Fruit fly (Drosophila melanogaster) whole organism, embryonic: ENCODE measurements around the gene Chd64.

ENCODE experiments used
- CG13894 ChIP-seq: fragments of 200-800 bp; sonication (Bioruptor generic); optimal IDR thresholded peaks from 3 replicates; lab custom pipeline; 2018; ENCODE audit warnings: missing biosample characterization, mild to moderate bottlenecking, missing genetic modification characterization, moderate library complexity
- CG14860 ChIP-seq: fragments of 200-800 bp; sonication (Bioruptor generic); IDR thresholded peaks from 3 replicates; pipeline ENCODE4 v1.3.6; 2022; ENCODE audit warnings: missing biosample characterization, missing genetic modification characterization; ENCODE audit not compliant: partially characterized antibody
- CG16779 ChIP-seq: fragments of 200-800 bp; sonication (Bioruptor generic); IDR thresholded peaks from 2 replicates; pipeline ENCODE4 v1.3.6; 2022; ENCODE audit warnings: missing biosample characterization, missing genetic modification characterization
- CG16863 ChIP-seq: fragments of 200-800 bp; sonication (Bioruptor generic); optimal IDR thresholded peaks from 3 replicates; lab custom pipeline; 2016; ENCODE audit warnings: missing biosample characterization, missing genetic modification characterization
- CG17359 ChIP-seq: fragments of 200-800 bp; sonication (Bioruptor generic); optimal IDR thresholded peaks from 3 replicates; lab custom pipeline; 2018; ENCODE audit warnings: missing biosample characterization, mild to moderate bottlenecking, missing genetic modification characterization, moderate library complexity
- CG18011 ChIP-seq: fragments of 200-800 bp; sonication (Bioruptor generic); optimal IDR thresholded peaks from 2 replicates; lab custom pipeline; 2017; ENCODE audit warnings: missing biosample characterization, missing genetic modification characterization, mild to moderate bottlenecking, moderate library complexity, missing genotype
- CG18619 ChIP-seq: fragments of 200-800 bp; sonication (Bioruptor generic); optimal IDR thresholded peaks from 3 replicates; lab custom pipeline; 2017; ENCODE audit warnings: missing biosample characterization, mild to moderate bottlenecking, missing genetic modification characterization
- CG2120 ChIP-seq: fragments of 200-800 bp; sonication (Bioruptor generic); optimal IDR thresholded peaks from 3 replicates; lab custom pipeline; 2016; ENCODE audit warnings: missing biosample characterization, missing genetic modification characterization
- CG2129 ChIP-seq: fragments of 200-800 bp; sonication (Bioruptor generic); IDR thresholded peaks from 2 replicates; pipeline ENCODE4 v1.3.6; 2022; ENCODE audit warnings: missing biosample characterization, missing genetic modification characterization; ENCODE audit not compliant: partially characterized antibody
- CG2199 ChIP-seq: fragments of 200-800 bp; sonication (Bioruptor generic); IDR thresholded peaks from 3 replicates; pipeline ENCODE4 v1.3.6; 2022; ENCODE audit warnings: missing biosample characterization, missing genetic modification characterization
- CG30403 ChIP-seq: fragments of 200-800 bp; sonication (Bioruptor generic); optimal IDR thresholded peaks from 3 replicates; lab custom pipeline; 2016; ENCODE audit warnings: missing biosample characterization, missing genetic modification characterization
- CG34224 ChIP-seq: fragments of 200-800 bp; sonication (Bioruptor generic); IDR thresholded peaks from 3 replicates; pipeline ENCODE4 v1.3.6; 2022; ENCODE audit warnings: missing biosample characterization, missing genetic modification characterization; ENCODE audit not compliant: partially characterized antibody
- CG7786 ChIP-seq: fragments of 200-800 bp; sonication (Bioruptor generic); optimal IDR thresholded peaks from 2 replicates; lab custom pipeline; 2016; ENCODE audit warnings: missing biosample characterization, missing genetic modification characterization
- CG8924 ChIP-seq: fragments of 200-800 bp; optimal IDR thresholded peaks from 3 replicates; lab custom pipeline; 2019; ENCODE audit warnings: missing biosample characterization, mild to moderate bottlenecking, missing genetic modification characterization, moderate library complexity
- CG8944 ChIP-seq: fragments of 200-800 bp; sonication (Bioruptor generic); optimal IDR thresholded peaks from 3 replicates; lab custom pipeline; 2016; ENCODE audit warnings: missing biosample characterization, missing genetic modification characterization
- CoRest ChIP-seq: fragments of 200-800 bp; sonication (Bioruptor generic); optimal IDR thresholded peaks from 3 replicates; lab custom pipeline; 2018; ENCODE audit warnings: missing biosample characterization, mild to moderate bottlenecking, missing genetic modification characterization, moderate library complexity
- Dref ChIP-seq: fragments of 200-800 bp; sonication (Bioruptor generic); IDR thresholded peaks from 2 replicates; pipeline ENCODE4 v1.3.6; 2022; ENCODE audit warnings: missing biosample characterization, missing genetic modification characterization
- Fer1 ChIP-seq: fragments of 200-800 bp; sonication (Bioruptor generic); optimal IDR thresholded peaks from 2 replicates; lab custom pipeline; 2017; ENCODE audit warnings: missing biosample characterization, mild to moderate bottlenecking, missing genetic modification characterization
- Gug ChIP-seq: fragments of 200-800 bp; sonication (Bioruptor generic); IDR thresholded peaks from 4 replicates; pipeline ENCODE4 v1.3.6; 2022; ENCODE audit warnings: missing biosample characterization, missing genetic modification characterization
- H2.0 ChIP-seq: fragments of 200-800 bp; sonication (Bioruptor generic); IDR thresholded peaks from 2 replicates; pipeline ENCODE4 v1.3.6; 2022; ENCODE audit warnings: missing biosample characterization, missing genetic modification characterization
- Hmr ChIP-seq: fragments of 200-800 bp; sonication (Bioruptor generic); optimal IDR thresholded peaks from 3 replicates; lab custom pipeline; 2017; ENCODE audit warnings: mild to moderate bottlenecking, missing biosample characterization, missing genetic modification reagents, missing genetic modification characterization
- Lpt ChIP-seq: fragments of >200 bp; optimal IDR thresholded peaks from 2 replicates; lab custom pipeline; 2018; ENCODE audit warnings: missing biosample characterization, missing genetic modification characterization
- Mad ChIP-seq: fragments of 200-800 bp; sonication (Bioruptor generic); optimal IDR thresholded peaks from 2 replicates; lab custom pipeline; 2016; ENCODE audit warnings: missing biosample characterization, missing genetic modification characterization
- Mes4 ChIP-seq: fragments of 200-800 bp; sonication (Bioruptor generic); optimal IDR thresholded peaks from 2 replicates; lab custom pipeline; 2016; ENCODE audit warnings: missing biosample characterization, missing genetic modification characterization
- Nf-YB ChIP-seq: fragments of 200-800 bp; sonication (Bioruptor generic); optimal IDR thresholded peaks from 3 replicates; lab custom pipeline; 2019; ENCODE audit warnings: missing biosample characterization, mild to moderate bottlenecking, missing genetic modification characterization, moderate library complexity
- Nf-YC ChIP-seq: fragments of 200-800 bp; optimal IDR thresholded peaks from 3 replicates; lab custom pipeline; 2019; ENCODE audit warnings: missing biosample characterization, mild to moderate bottlenecking, missing genetic modification characterization, moderate library complexity
- Opbp ChIP-seq: fragments of 200-800 bp; sonication (Bioruptor generic); IDR thresholded peaks from 3 replicates; pipeline ENCODE4 v1.3.6; 2022; ENCODE audit warnings: missing biosample characterization, missing genetic modification characterization; ENCODE audit not compliant: partially characterized antibody
- Optix ChIP-seq: fragments of 200-800 bp; sonication (Bioruptor generic); IDR thresholded peaks from 3 replicates; pipeline ENCODE4 v1.3.6; 2022; ENCODE audit warnings: missing biosample characterization, missing genetic modification characterization
- Stat92E ChIP-seq, 3 experiments: fragments of >200 bp in 2 of 3; fragments of 200-800 bp in 1 of 3; sonication (Bioruptor generic) in 1 of 3; optimal IDR thresholded peaks; 2 replicates each; lab custom pipeline; 2017 to 2019; ENCODE audit warnings: missing biosample characterization in 3 of 3, missing genetic modification characterization in 3 of 3, mild to moderate bottlenecking in 1 of 3, moderate library complexity in 1 of 3
- ab ChIP-seq: fragments of 200-800 bp; sonication (Bioruptor generic); optimal IDR thresholded peaks from 2 replicates; lab custom pipeline; 2016; ENCODE audit warnings: missing biosample characterization, missing genetic modification characterization
- ap ChIP-seq: fragments of 200-800 bp; sonication (Bioruptor generic); IDR thresholded peaks from 2 replicates; pipeline ENCODE4 v1.3.6; 2022; ENCODE audit warnings: missing biosample characterization, missing genetic modification characterization
- bab2 ChIP-seq: fragments of 200-800 bp; sonication (Bioruptor generic); optimal IDR thresholded peaks from 2 replicates; lab custom pipeline; 2016; ENCODE audit warnings: missing biosample characterization, missing genetic modification characterization
- cato ChIP-seq: fragments of 200-800 bp; sonication (Bioruptor generic); optimal IDR thresholded peaks from 2 replicates; lab custom pipeline; 2016; ENCODE audit warnings: missing biosample characterization, missing genetic modification characterization, borderline replicate concordance
- caup ChIP-seq: fragments of 200-800 bp; sonication (Bioruptor generic); optimal IDR thresholded peaks from 3 replicates; lab custom pipeline; 2017; ENCODE audit warnings: missing biosample characterization, mild to moderate bottlenecking, missing genetic modification characterization, moderate library complexity; ENCODE audit not compliant: severe bottlenecking
- chm ChIP-seq: fragments of 200-800 bp; sonication (Bioruptor generic); IDR thresholded peaks from 2 replicates; pipeline ENCODE4 v1.3.6; 2022; ENCODE audit warnings: missing biosample characterization, missing genetic modification characterization
- da ChIP-seq: fragments of 200-800 bp; sonication (Bioruptor generic); optimal IDR thresholded peaks from 2 replicates; lab custom pipeline; 2016; ENCODE audit warnings: missing biosample characterization, missing genetic modification characterization
- disco-r ChIP-seq: fragments of 200-800 bp; sonication (Bioruptor generic); optimal IDR thresholded peaks from 2 replicates; lab custom pipeline; 2016; ENCODE audit warnings: missing biosample characterization, missing genetic modification characterization
- fd3F ChIP-seq: fragments of 200-800 bp; sonication (Bioruptor generic); optimal IDR thresholded peaks from 2 replicates; lab custom pipeline; 2018; ENCODE audit warnings: missing biosample characterization, mild to moderate bottlenecking, missing genetic modification characterization, moderate library complexity
- fd64A ChIP-seq: fragments of 200-800 bp; sonication (Bioruptor generic); optimal IDR thresholded peaks from 3 replicates; lab custom pipeline; 2018; ENCODE audit warnings: missing biosample characterization, mild to moderate bottlenecking, missing genetic modification characterization
- gcm2 ChIP-seq: fragments of 200-800 bp; sonication (Bioruptor generic); optimal IDR thresholded peaks from 2 replicates; lab custom pipeline; 2016; ENCODE audit warnings: missing biosample characterization, missing genetic modification characterization
- gt ChIP-seq: fragments of 200-800 bp; sonication (Bioruptor generic); IDR thresholded peaks from 2 replicates; pipeline ENCODE4 v1.3.6; 2022; ENCODE audit warnings: missing biosample characterization, missing genetic modification characterization
- nerfin-1 ChIP-seq: fragments of 200-800 bp; sonication (Bioruptor generic); optimal IDR thresholded peaks from 3 replicates; lab custom pipeline; 2019; ENCODE audit warnings: missing biosample characterization, mild to moderate bottlenecking, missing genetic modification characterization, moderate library complexity
- nerfin-2 ChIP-seq: fragments of 200-800 bp; sonication (Bioruptor generic); IDR thresholded peaks from 2 replicates; pipeline ENCODE4 v1.3.6; 2022; ENCODE audit warnings: missing biosample characterization, missing genetic modification characterization; ENCODE audit not compliant: partially characterized antibody
- oc ChIP-seq: fragments of 200-800 bp; sonication (Bioruptor generic); optimal IDR thresholded peaks from 2 replicates; lab custom pipeline; 2018; ENCODE audit warnings: missing biosample characterization, mild to moderate bottlenecking, missing genetic modification characterization, moderate library complexity
- pan ChIP-seq, 4 experiments: fragments of >200 bp in 3 of 4; fragments of 200-800 bp in 1 of 4; sonication (Bioruptor generic) in 1 of 4; optimal IDR thresholded peaks in 3 of 4; IDR thresholded peaks in 1 of 4; 2 replicates each; pipeline versions ENCODE4 v1.3.6 to Lab custom; 2017 to 2022; ENCODE audit warnings: missing biosample characterization in 2 of 4, missing genetic modification characterization in 2 of 4, mixed read lengths in 1 of 4
- phol ChIP-seq: fragments of 200-800 bp; sonication (Bioruptor generic); optimal IDR thresholded peaks from 3 replicates; lab custom pipeline; 2018; ENCODE audit warnings: missing biosample characterization, mild to moderate bottlenecking, missing genetic modification characterization, moderate library complexity
- tap ChIP-seq: fragments of 200-800 bp; optimal IDR thresholded peaks from 3 replicates; lab custom pipeline; 2019; ENCODE audit warnings: missing biosample characterization, mild to moderate bottlenecking, missing genetic modification characterization, moderate library complexity
- wek ChIP-seq: fragments of 200-800 bp; sonication (Bioruptor generic); optimal IDR thresholded peaks from 3 replicates; lab custom pipeline; 2018; ENCODE audit warnings: missing biosample characterization, mild to moderate bottlenecking, missing genetic modification characterization, moderate library complexity

Chd64 gene

dm6 chr3L:4122185-4122767, at the start of gene Chd64:
Chd64 (minus strand) TSS chr3L:4122388.
- TF ChIP-seq CG18011 (GFP tag; lab: Kevin White, UChicago) (no peak), Mad (no peak), phol (no peak), Gug (no peak), nerfin-2 (GFP tag; lab: Robert Waterston, UW) (no peak), Nf-YB (peak; percentile 42), Opbp (GFP tag; lab: Robert Waterston, UW) (peak; percentile 48; the same call in 1 of the 3 replicates), Nf-YC (tag; lab: Kevin White, UChicago) (peak; percentile 48), Hmr (GFP tag; lab: Kevin White, UChicago) (peak; percentile 76), Lpt (GFP tag; lab: Kevin White, UChicago) (no peak), fd64A (GFP tag; lab: Kevin White, UChicago) (no peak), ap (GFP tag; lab: Robert Waterston, UW) (no peak), disco-r (GFP tag; lab: Kevin White, UChicago) (no peak), CG16779 (GFP tag; lab: Robert Waterston, UW) (0 out of 2 replicates have a peak, but pooled peaks have one; percentile 53), CG30403 (GFP tag; lab: Kevin White, UChicago) (peak; percentile 37), ab (GFP tag; lab: Kevin White, UChicago) (no peak), Stat92E (GFP tag; optimal IDR thresholded peaks at IDR 0.05; lab: Kevin White, UChicago) (peak in 1 of 3 experiments; percentile 4), bab2 (GFP tag; lab: Kevin White, UChicago) (no peak), cato (no peak), nerfin-1 (tag; lab: Kevin White, UChicago) (no peak), CG14860 (peak; percentile 26; the same call in 1 of the 3 replicates), chm (GFP tag; lab: Robert Waterston, UW) (peak; percentile 69), CG7786 (GFP tag; lab: Kevin White, UChicago) (no peak), caup (GFP tag; lab: Kevin White, UChicago) (peak; percentile 62), CG13894 (tag; lab: Kevin White, UChicago) (peak; percentile 65), CG8924 (tag; lab: Kevin White, UChicago) (peak; percentile 39), CG18619 (GFP tag; lab: Kevin White, UChicago) (peak; percentile 33), CG2199 (GFP tag; lab: Robert Waterston, UW) (0 out of 3 replicates have a peak, but pooled peaks have one; percentile 35), gt (GFP tag; lab: Robert Waterston, UW) (no peak), Optix (GFP tag; lab: Robert Waterston, UW) (no peak; the same call in 2 of the 3 replicates), da (GFP tag; lab: Kevin White, UChicago) (no peak), Dref (GFP tag; lab: Robert Waterston, UW) (no peak), wek (GFP tag; lab: Kevin White, UChicago) (no peak), Fer1 (GFP tag; lab: Kevin White, UChicago) (peak; percentile 82), CG17359 (tag; lab: Kevin White, UChicago) (peak; percentile 47), CG2120 (GFP tag; lab: Kevin White, UChicago) (peak; percentile 71), oc (no peak), CG34224 (GFP tag; lab: Robert Waterston, UW) (peak; percentile 55; the same call in 2 of the 3 replicates), fd3F (GFP tag; lab: Kevin White, UChicago) (peak; percentile 3), CG8944 (GFP tag; lab: Kevin White, UChicago) (no peak), CG2129 (GFP tag; lab: Robert Waterston, UW) (no peak), CG16863 (GFP tag; lab: Kevin White, UChicago) (no peak), CoRest (tag; lab: Kevin White, UChicago) (no peak), tap (tag; lab: Kevin White, UChicago) (peak; percentile 12), H2.0 (GFP tag; lab: Robert Waterston, UW) (no peak), pan (optimal IDR thresholded peaks at IDR 0.05; lab: Kevin White, UChicago) (no peak), pan (GFP tag; optimal IDR thresholded peaks at IDR 0.05 in 1 of 2, IDR thresholded peaks at IDR 0.05 in 1 of 2) (no peak), Mes4 (GFP tag; lab: Kevin White, UChicago) (no peak), gcm2 (no peak)
